Worm (Caenorhabditis elegans) whole organism, midembryonic: Measurements from ENCODE around the gene ncr-2.

ENCODE experiments used
- T22C8.4 ChIP-seq: fragments of 200-800 bp; sonication (Bioruptor generic); IDR thresholded peaks from 2 replicates; pipeline ENCODE4 v1.3.6; 2022; ENCODE audit warnings: missing genetic modification characterization, missing compliant biosample characterization
- cog-1 ChIP-seq: sonication (generic microtip); optimal IDR thresholded peaks from 2 replicates; lab custom pipeline; 2016; ENCODE audit warnings: missing genetic modification characterization, missing compliant biosample characterization
- flt-1 ChIP-seq: fragments of 200-800 bp; sonication (Bioruptor generic); IDR thresholded peaks from 2 replicates; pipeline ENCODE4 v1.3.6; 2022; ENCODE audit warnings: missing genetic modification characterization, missing compliant biosample characterization
- klf-2 ChIP-seq: fragments of 200-800 bp; sonication (Bioruptor generic); conservative IDR thresholded peaks from 2 replicates; pipeline ENCODE4 v1.3.6; 2022; ENCODE audit warnings: missing genetic modification reagents, missing genetic modification characterization, missing compliant biosample characterization
- med-1 ChIP-seq: sonication (generic microtip); optimal IDR thresholded peaks from 2 replicates; lab custom pipeline; 2017; ENCODE audit warnings: missing genetic modification characterization, mild to moderate bottlenecking, missing compliant biosample characterization, antibody characterized with exemption, missing genetic modification reagents; ENCODE audit not compliant: insufficient read depth
- ref-1 ChIP-seq: fragments of 200-800 bp; sonication (Bioruptor generic); conservative IDR thresholded peaks from 2 replicates; pipeline ENCODE4 v1.3.6; 2022; ENCODE audit warnings: missing genetic modification reagents, missing genetic modification characterization, missing compliant biosample characterization
- tab-1 ChIP-seq: fragments of 200-800 bp; sonication (Bioruptor generic); IDR thresholded peaks from 2 replicates; pipeline ENCODE4 v1.3.6; 2022; ENCODE audit warnings: missing genetic modification characterization, missing compliant biosample characterization
- ztf-23 ChIP-seq: fragments of 200-800 bp; sonication (Bioruptor generic); IDR thresholded peaks from 2 replicates; pipeline ENCODE4 v1.3.6; 2022; ENCODE audit warnings: missing genetic modification reagents, missing genetic modification characterization, missing compliant biosample characterization
- ztf-29 ChIP-seq: fragments of 200-800 bp; sonication (Bioruptor generic); IDR thresholded peaks from 2 replicates; pipeline ENCODE4 v1.3.6; 2022; ENCODE audit warnings: missing genetic modification reagents, missing genetic modification characterization, missing compliant biosample characterization

DNA sequence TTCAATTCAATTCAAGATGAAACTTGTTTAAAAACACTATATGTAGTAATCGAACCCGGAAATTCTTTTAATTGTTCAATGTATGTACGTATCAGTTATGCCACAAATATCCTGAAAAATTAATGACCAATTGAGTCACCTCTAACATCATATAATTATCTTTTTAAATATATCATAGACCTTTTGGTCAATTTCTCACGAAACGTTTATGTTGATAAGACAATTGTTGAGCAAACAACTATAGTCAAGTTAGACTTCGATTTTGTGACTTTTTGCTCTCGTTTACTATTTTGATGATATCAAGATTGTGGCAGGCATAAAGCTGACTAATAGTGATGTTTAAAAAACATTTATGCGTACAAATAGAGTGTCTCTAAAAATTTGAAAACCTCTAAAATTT is 17.9 kb upstream of the ncr-2 start:
- no peak for TF ChIP-seq med-1 (GFP tag; lab: Kevin White, UChicago)
- no peak for TF ChIP-seq tab-1
- TF ChIP-seq ztf-29 (GFP tag; lab: Robert Waterston, UW), result no peak
- TF ChIP-seq cog-1 (tag; lab: Kevin White, UChicago), result no peak
- TF ChIP-seq ztf-23 (GFP tag; lab: Robert Waterston, UW), result no peak
- no peak for TF ChIP-seq T22C8.4 (GFP tag; lab: Robert Waterston, UW)
- no peak for TF ChIP-seq flt-1 (GFP tag; lab: Robert Waterston, UW)
- TF ChIP-seq ref-1, result no peak
- TF ChIP-seq klf-2 (GFP tag; lab: Robert Waterston, UW), result no peak
